Fruit fly (Drosophila melanogaster) whole organism, embryonic: ENCODE results near the gene CG6901.

Source experiments
- Ada2b ChIP-seq: fragments of 200-800 bp; sonication (Bioruptor generic); IDR thresholded peaks from 2 replicates; pipeline ENCODE4 v1.3.6; 2022; ENCODE audit warnings: missing biosample characterization, missing genetic modification characterization
- Asciz ChIP-seq: fragments of 200-800 bp; sonication (Bioruptor generic); optimal IDR thresholded peaks from 2 replicates; lab custom pipeline; 2017; ENCODE audit warnings: missing biosample characterization, mild to moderate bottlenecking, missing genetic modification characterization, missing genetic modification reagents
- BtbVII ChIP-seq: fragments of 200-800 bp; sonication (Bioruptor generic); optimal IDR thresholded peaks from 3 replicates; lab custom pipeline; 2017; ENCODE audit warnings: missing biosample characterization, mild to moderate bottlenecking, missing genetic modification characterization
- Bteb2 ChIP-seq: fragments of 200-800 bp; sonication (Bioruptor generic); optimal IDR thresholded peaks from 2 replicates; lab custom pipeline; 2016; ENCODE audit warnings: missing biosample characterization, missing genetic modification characterization
- CG10147 ChIP-seq: fragments of 200-800 bp; sonication (Bioruptor generic); optimal IDR thresholded peaks from 2 replicates; lab custom pipeline; 2019; ENCODE audit warnings: missing biosample characterization, mild to moderate bottlenecking, missing genetic modification characterization, moderate library complexity
- CG11085 ChIP-seq: fragments of 200-800 bp; sonication (Bioruptor generic); IDR thresholded peaks from 2 replicates; pipeline ENCODE4 v1.3.6; 2022; ENCODE audit warnings: missing biosample characterization, missing genetic modification characterization
- CG11093 ChIP-seq: fragments of 200-800 bp; sonication (Bioruptor generic); IDR thresholded peaks from 3 replicates; pipeline ENCODE4 v1.3.6; 2022; ENCODE audit warnings: missing biosample characterization, missing genetic modification characterization
- CG11456 ChIP-seq: fragments of 200-800 bp; sonication (Bioruptor generic); IDR thresholded peaks from 3 replicates; pipeline ENCODE4 v1.3.6; 2022; ENCODE audit warnings: missing biosample characterization, missing genetic modification characterization
- CG12104 ChIP-seq: fragments of 200-800 bp; sonication (Bioruptor generic); optimal IDR thresholded peaks from 3 replicates; lab custom pipeline; 2016; ENCODE audit warnings: missing biosample characterization, missing genetic modification characterization
- CG14710 ChIP-seq: fragments of 200-800 bp; sonication (Bioruptor generic); optimal IDR thresholded peaks from 3 replicates; lab custom pipeline; 2019; ENCODE audit warnings: missing biosample characterization, mild to moderate bottlenecking, missing genetic modification characterization, moderate library complexity
- CG14965 ChIP-seq: fragments of 200-800 bp; sonication (Bioruptor generic); optimal IDR thresholded peaks from 2 replicates; lab custom pipeline; 2016; ENCODE audit warnings: missing biosample characterization, missing genetic modification characterization, borderline replicate concordance
- CG15073 ChIP-seq: fragments of 200-800 bp; sonication (Bioruptor generic); optimal IDR thresholded peaks from 2 replicates; lab custom pipeline; 2016; ENCODE audit warnings: missing biosample characterization, missing genetic modification characterization
- CG15479 ChIP-seq: fragments of 200-800 bp; sonication (Bioruptor generic); optimal IDR thresholded peaks from 3 replicates; lab custom pipeline; 2019; ENCODE audit warnings: missing biosample characterization, mild to moderate bottlenecking, missing genetic modification characterization, moderate library complexity
- CG15601 ChIP-seq: fragments of 200-800 bp; sonication (Bioruptor generic); optimal IDR thresholded peaks from 3 replicates; lab custom pipeline; 2019; ENCODE audit warnings: missing biosample characterization, mild to moderate bottlenecking, missing genetic modification characterization, moderate library complexity
- CG15696 ChIP-seq: fragments of 200-800 bp; sonication (Bioruptor generic); optimal IDR thresholded peaks from 2 replicates; lab custom pipeline; 2019; ENCODE audit warnings: missing biosample characterization, mild to moderate bottlenecking, missing genetic modification characterization, moderate library complexity
- CG1603 ChIP-seq: fragments of 200-800 bp; sonication (Bioruptor generic); optimal IDR thresholded peaks from 2 replicates; lab custom pipeline; 2019; ENCODE audit warnings: missing biosample characterization, mild to moderate bottlenecking, missing genetic modification characterization, moderate library complexity
- CG17361 ChIP-seq: fragments of 200-800 bp; sonication (Bioruptor generic); IDR thresholded peaks from 3 replicates; pipeline ENCODE4 v1.3.6; 2022; ENCODE audit warnings: missing biosample characterization, missing genetic modification characterization
- CG17385 ChIP-seq: fragments of 200-800 bp; sonication (Bioruptor generic); optimal IDR thresholded peaks from 3 replicates; lab custom pipeline; 2018; ENCODE audit warnings: missing biosample characterization, mild to moderate bottlenecking, missing genetic modification characterization
- CG2199 ChIP-seq: fragments of 200-800 bp; sonication (Bioruptor generic); IDR thresholded peaks from 3 replicates; pipeline ENCODE4 v1.3.6; 2022; ENCODE audit warnings: missing biosample characterization, missing genetic modification characterization
- CG30403 ChIP-seq: fragments of 200-800 bp; sonication (Bioruptor generic); optimal IDR thresholded peaks from 3 replicates; lab custom pipeline; 2016; ENCODE audit warnings: missing biosample characterization, missing genetic modification characterization
- CG34376 ChIP-seq: fragments of 200-800 bp; sonication (Bioruptor generic); optimal IDR thresholded peaks from 2 replicates; lab custom pipeline; 2018; ENCODE audit warnings: missing biosample characterization, mild to moderate bottlenecking, missing genetic modification characterization
- CG4617 ChIP-seq: fragments of 200-800 bp; sonication (Bioruptor generic); optimal IDR thresholded peaks from 3 replicates; lab custom pipeline; 2016; ENCODE audit warnings: missing biosample characterization, missing genetic modification characterization, borderline replicate concordance
- CG4820 ChIP-seq: fragments of 200-800 bp; sonication (Bioruptor generic); optimal IDR thresholded peaks from 3 replicates; lab custom pipeline; 2016; ENCODE audit warnings: missing biosample characterization, missing genetic modification characterization
- CG8281 ChIP-seq: fragments of 200-800 bp; sonication (Bioruptor generic); optimal IDR thresholded peaks from 2 replicates; lab custom pipeline; 2018; ENCODE audit warnings: missing biosample characterization, mild to moderate bottlenecking, missing genetic modification characterization, moderate library complexity
- CG8924 ChIP-seq: fragments of 200-800 bp; optimal IDR thresholded peaks from 3 replicates; lab custom pipeline; 2019; ENCODE audit warnings: missing biosample characterization, mild to moderate bottlenecking, missing genetic modification characterization, moderate library complexity
- CG9797 ChIP-seq: fragments of 200-800 bp; sonication (Bioruptor generic); optimal IDR thresholded peaks from 3 replicates; lab custom pipeline; 2018; ENCODE audit warnings: missing biosample characterization, mild to moderate bottlenecking, missing genetic modification characterization
- CoRest ChIP-seq: fragments of 200-800 bp; sonication (Bioruptor generic); optimal IDR thresholded peaks from 3 replicates; lab custom pipeline; 2018; ENCODE audit warnings: missing biosample characterization, mild to moderate bottlenecking, missing genetic modification characterization, moderate library complexity
- Dp ChIP-seq: fragments of 200-800 bp; sonication (Bioruptor generic); optimal IDR thresholded peaks from 2 replicates; lab custom pipeline; 2018; ENCODE audit warnings: missing biosample characterization, mild to moderate bottlenecking, missing genetic modification characterization, moderate library complexity
- Dref ChIP-seq: fragments of 200-800 bp; sonication (Bioruptor generic); IDR thresholded peaks from 2 replicates; pipeline ENCODE4 v1.3.6; 2022; ENCODE audit warnings: missing biosample characterization, missing genetic modification characterization
- Ets97D ChIP-seq: fragments of 200-800 bp; sonication (Bioruptor generic); optimal IDR thresholded peaks from 3 replicates; lab custom pipeline; 2016; ENCODE audit warnings: missing biosample characterization, missing genetic modification characterization
- Hey ChIP-seq: fragments of 200-800 bp; sonication (Bioruptor generic); optimal IDR thresholded peaks from 3 replicates; lab custom pipeline; 2018; ENCODE audit warnings: missing biosample characterization, mild to moderate bottlenecking, missing genetic modification characterization
- HmgD ChIP-seq: fragments of 200-800 bp; sonication (Bioruptor generic); optimal IDR thresholded peaks from 3 replicates; lab custom pipeline; 2016; ENCODE audit warnings: missing biosample characterization, missing genetic modification characterization
- Hmr ChIP-seq: fragments of 200-800 bp; sonication (Bioruptor generic); optimal IDR thresholded peaks from 3 replicates; lab custom pipeline; 2017; ENCODE audit warnings: mild to moderate bottlenecking, missing biosample characterization, missing genetic modification reagents, missing genetic modification characterization
- Hr3 ChIP-seq: fragments of 200-800 bp; sonication (Bioruptor generic); optimal IDR thresholded peaks from 3 replicates; lab custom pipeline; 2016; ENCODE audit warnings: missing biosample characterization, missing genetic modification characterization
- MBD-R2 ChIP-seq: fragments of 200-800 bp; sonication (Bioruptor generic); IDR thresholded peaks from 2 replicates; pipeline ENCODE4 v1.3.6; 2022; ENCODE audit warnings: missing biosample characterization, missing genetic modification characterization
- NC2β ChIP-seq: fragments of 200-800 bp; sonication (Bioruptor generic); optimal IDR thresholded peaks from 2 replicates; lab custom pipeline; 2016; ENCODE audit warnings: missing biosample characterization, missing genetic modification characterization
- Oli ChIP-seq: fragments of 200-800 bp; sonication (Bioruptor generic); optimal IDR thresholded peaks from 2 replicates; lab custom pipeline; 2018; ENCODE audit warnings: missing biosample characterization, mild to moderate bottlenecking, missing genetic modification characterization, moderate library complexity
- YL-1 ChIP-seq: fragments of 200-800 bp; sonication (Bioruptor generic); optimal IDR thresholded peaks from 3 replicates; lab custom pipeline; 2017; ENCODE audit warnings: missing biosample characterization, mild to moderate bottlenecking, missing genetic modification characterization
- al ChIP-seq: fragments of 200-800 bp; sonication (Bioruptor generic); IDR thresholded peaks from 2 replicates; pipeline ENCODE4 v1.3.6; 2022; ENCODE audit warnings: missing biosample characterization, missing genetic modification characterization
- bigmax ChIP-seq: fragments of 200-800 bp; sonication (Bioruptor generic); optimal IDR thresholded peaks from 2 replicates; lab custom pipeline; 2018; ENCODE audit warnings: missing biosample characterization, mild to moderate bottlenecking, missing genetic modification characterization
- ci ChIP-seq: fragments of 200-800 bp; sonication (Bioruptor generic); IDR thresholded peaks from 3 replicates; pipeline ENCODE4 v1.3.6; 2022; ENCODE audit warnings: missing biosample characterization, missing genetic modification characterization
- grau ChIP-seq: fragments of 200-800 bp; optimal IDR thresholded peaks from 3 replicates; lab custom pipeline; 2019; ENCODE audit warnings: missing biosample characterization, mild to moderate bottlenecking, missing genetic modification characterization, moderate library complexity
- grn ChIP-seq: fragments of 200-800 bp; sonication (Bioruptor generic); optimal IDR thresholded peaks from 3 replicates; lab custom pipeline; 2017; ENCODE audit warnings: missing biosample characterization, missing genetic modification characterization
- gsb-n ChIP-seq: fragments of 200-800 bp; sonication (Bioruptor generic); optimal IDR thresholded peaks from 3 replicates; lab custom pipeline; 2018; ENCODE audit warnings: missing biosample characterization, mild to moderate bottlenecking, missing genetic modification characterization
- mld ChIP-seq: fragments of 200-800 bp; sonication (Bioruptor generic); IDR thresholded peaks from 3 replicates; pipeline ENCODE4 v1.3.6; 2022; ENCODE audit warnings: missing biosample characterization, missing genetic modification characterization; ENCODE audit not compliant: partially characterized antibody
- schlank ChIP-seq: fragments of 200-800 bp; sonication (Bioruptor generic); optimal IDR thresholded peaks from 2 replicates; lab custom pipeline; 2018; ENCODE audit warnings: missing biosample characterization, mild to moderate bottlenecking, missing genetic modification characterization
- sens ChIP-seq: fragments of 200-800 bp; sonication (Bioruptor generic); peaks from one replicate; lab custom pipeline; 2016; ENCODE audit warnings: missing biosample characterization, missing genetic modification characterization
- sisA ChIP-seq: fragments of 200-800 bp; sonication (Bioruptor generic); IDR thresholded peaks from 2 replicates; pipeline ENCODE4 v1.3.6; 2022; ENCODE audit warnings: missing biosample characterization, missing genetic modification characterization
- sqz ChIP-seq: fragments of 200-800 bp; sonication (Bioruptor generic); optimal IDR thresholded peaks from 3 replicates; lab custom pipeline; 2018; ENCODE audit warnings: missing biosample characterization, mild to moderate bottlenecking, missing genetic modification characterization
- trem ChIP-seq: fragments of 200-800 bp; optimal IDR thresholded peaks from 3 replicates; lab custom pipeline; 2019; ENCODE audit warnings: missing biosample characterization, mild to moderate bottlenecking, missing genetic modification characterization, moderate library complexity
- ttk ChIP-seq: fragments of 200-800 bp; sonication (Bioruptor generic); IDR thresholded peaks from 2 replicates; pipeline ENCODE4 v2.1.2; 2022; ENCODE audit warnings: missing biosample characterization, missing genetic modification characterization
- zen ChIP-seq: fragments of 200-800 bp; sonication (Bioruptor generic); optimal IDR thresholded peaks from 3 replicates; lab custom pipeline; 2018; ENCODE audit warnings: missing biosample characterization, mild to moderate bottlenecking, missing genetic modification characterization, moderate library complexity

CG6901 gene

DNA sequence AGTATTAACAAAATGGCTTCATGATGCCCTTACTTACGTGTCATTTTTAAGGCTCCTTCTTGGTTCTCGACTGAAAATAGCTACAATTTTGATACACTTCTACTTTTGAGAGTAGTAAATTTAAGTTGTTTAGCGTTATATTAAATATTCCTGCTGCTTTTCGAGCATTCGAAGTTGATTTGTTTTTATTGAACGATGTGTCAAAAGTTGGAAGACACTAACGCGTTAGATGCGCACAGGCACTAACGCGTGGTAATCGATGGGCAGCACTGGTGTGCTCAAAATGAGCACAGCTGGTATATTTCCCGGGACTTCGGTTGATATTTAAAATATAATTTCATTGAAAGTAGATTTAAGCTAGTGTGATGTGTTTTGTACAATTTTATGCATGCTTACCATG, 35.9 kb downstream of the CG6901 start, which contains the start of gene CG17931 (continued):
- TF ChIP-seq Ets97D (GFP tag; lab: Kevin White, UChicago) (peak; percentile 82), CG15696 (no peak), NC2β (GFP tag; lab: Kevin White, UChicago) (peak; percentile 20), bigmax (peak; percentile 30), mld (GFP tag; lab: Robert Waterston, UW) (no peak), MBD-R2 (GFP tag; lab: Robert Waterston, UW) (peak; percentile 83), Hmr (peak; percentile 48), Hey (tag; lab: Kevin White, UChicago) (no peak), CG30403 (GFP tag; lab: Kevin White, UChicago) (no peak), grau (tag; lab: Kevin White, UChicago) (peak; percentile 37), CG15073 (GFP tag; lab: Kevin White, UChicago) (no peak), Bteb2 (GFP tag; lab: Kevin White, UChicago) (no peak), sens (peak; percentile 81), CoRest (tag; lab: Kevin White, UChicago) (peak; percentile 35), CG15601 (tag; lab: Kevin White, UChicago) (peak; percentile 68), CG15479 (peak; percentile 10), CG11085 (GFP tag; lab: Robert Waterston, UW) (no peak), trem (peak; percentile 60), CG2199 (GFP tag; lab: Robert Waterston, UW) (peak; percentile 78), CG12104 (GFP tag; lab: Kevin White, UChicago) (no peak), CG14710 (tag; lab: Kevin White, UChicago) (peak; percentile 66), sqz (no peak), Hr3 (peak; percentile 8), ttk (GFP tag; lab: Robert Waterston, UW) (no peak), CG10147 (GFP tag; lab: Kevin White, UChicago) (no peak), Dp (peak; percentile 88), Oli (tag; lab: Kevin White, UChicago) (no peak), CG8281 (no peak), sisA (GFP tag; lab: Robert Waterston, UW) (no peak), BtbVII (GFP tag; lab: Kevin White, UChicago) (no peak), CG9797 (GFP tag; lab: Kevin White, UChicago) (peak; percentile 90), YL-1 (GFP tag; lab: Kevin White, UChicago) (peak; percentile 62), ci (GFP tag; lab: Robert Waterston, UW) (no peak), CG8924 (tag; lab: Kevin White, UChicago) (peak; percentile 72), CG1603 (peak; percentile 86), CG4820 (GFP tag; lab: Kevin White, UChicago) (no peak), CG17361 (GFP tag; lab: Robert Waterston, UW) (peak; percentile 35; the same call in 1 of the 3 replicates), schlank (no peak), gsb-n (tag; lab: Kevin White, UChicago) (peak; percentile 8), Ada2b (no peak), HmgD (GFP tag; lab: Kevin White, UChicago) (peak; percentile 5), CG11456 (GFP tag; lab: Robert Waterston, UW) (no peak), CG34376 (GFP tag; lab: Kevin White, UChicago) (no peak), CG4617 (GFP tag; lab: Kevin White, UChicago) (peak; percentile 97), zen (tag; lab: Kevin White, UChicago) (peak; percentile 20), grn (GFP tag; lab: Kevin White, UChicago) (peak; percentile 8), Asciz (GFP tag; lab: Kevin White, UChicago) (no peak), al (GFP tag; lab: Robert Waterston, UW) (no peak), CG17385 (GFP tag; lab: Kevin White, UChicago) (no peak), CG14965 (GFP tag; lab: Kevin White, UChicago) (no peak), Dref (peak; percentile 53), CG11093 (GFP tag; lab: Robert Waterston, UW) (no peak)
